Worm (Caenorhabditis elegans) whole organism, late embryonic: Measurements from ENCODE around the gene mboa-7.

Source experiments
- C08G9.2 ChIP-seq: sonication (generic microtip); optimal IDR thresholded peaks from 2 replicates; lab custom pipeline; 2016; ENCODE audit warnings: mild to moderate bottlenecking, missing genetic modification characterization, moderate library complexity, missing compliant biosample characterization
- T23F11.4 ChIP-seq: fragments of 200-800 bp; sonication (Bioruptor generic); optimal IDR thresholded peaks from 2 replicates; lab custom pipeline; 2018; ENCODE audit warnings: mild to moderate bottlenecking, missing genetic modification characterization, missing compliant biosample characterization
- ama-1 ChIP-seq: fragments of 150-350 bp; optimal IDR thresholded peaks from 2 replicates; lab custom pipeline; 2014
- ceh-19 ChIP-seq: fragments of 200-800 bp; sonication (Bioruptor generic); optimal IDR thresholded peaks from 2 replicates; lab custom pipeline; 2018; ENCODE audit warnings: mild to moderate bottlenecking, missing genetic modification characterization, missing compliant biosample characterization
- ceh-2 ChIP-seq: sonication (generic microtip); optimal IDR thresholded peaks from 2 replicates; lab custom pipeline; 2016; ENCODE audit warnings: missing genotype, missing genetic modification characterization, missing compliant biosample characterization
- ceh-22 ChIP-seq: sonication (generic microtip); optimal IDR thresholded peaks from 2 replicates; lab custom pipeline; 2017; ENCODE audit warnings: missing biosample characterization, missing genetic modification characterization
- ceh-34 ChIP-seq: sonication (generic microtip); optimal IDR thresholded peaks from 2 replicates; lab custom pipeline; 2016; ENCODE audit warnings: mild to moderate bottlenecking, missing genetic modification characterization, missing compliant biosample characterization
- ceh-45 ChIP-seq: fragments of 200-800 bp; sonication (Bioruptor generic); IDR thresholded peaks from 2 replicates; pipeline ENCODE4 v1.3.6; 2022; ENCODE audit warnings: missing genetic modification reagents, missing genetic modification characterization, missing compliant biosample characterization
- ceh-48 ChIP-seq: sonication (generic microtip); optimal IDR thresholded peaks from 2 replicates; lab custom pipeline; 2016; ENCODE audit warnings: missing genetic modification characterization, inconsistent platforms, missing compliant biosample characterization
- ceh-6 ChIP-seq: fragments of 200-800 bp; sonication (Bioruptor generic); optimal IDR thresholded peaks from 2 replicates; lab custom pipeline; 2018; ENCODE audit warnings: mild to moderate bottlenecking, missing genetic modification characterization, missing compliant biosample characterization
- ceh-9 ChIP-seq: sonication (generic microtip); optimal IDR thresholded peaks from 2 replicates; lab custom pipeline; 2016; ENCODE audit warnings: mild to moderate bottlenecking, missing genetic modification characterization, inconsistent platforms, missing compliant biosample characterization
- che-1 ChIP-seq: sonication (generic microtip); optimal IDR thresholded peaks from 2 replicates; lab custom pipeline; 2016; ENCODE audit warnings: mild to moderate bottlenecking, missing genetic modification characterization, missing compliant biosample characterization
- elt-2 ChIP-seq: sonication (generic microtip); optimal IDR thresholded peaks from 2 replicates; lab custom pipeline; 2016; ENCODE audit warnings: missing genetic modification reagents, missing genetic modification characterization, missing compliant biosample characterization
- fax-1 ChIP-seq: sonication (generic microtip); optimal IDR thresholded peaks from 2 replicates; lab custom pipeline; 2016; ENCODE audit warnings: missing genotype, missing genetic modification characterization, missing compliant biosample characterization
- fkh-10 ChIP-seq: fragments of 150-350 bp; optimal IDR thresholded peaks from 2 replicates; lab custom pipeline; 2014; ENCODE audit warnings: missing biosample characterization, missing genetic modification reagents, missing genetic modification characterization
- gmeb-2 ChIP-seq: sonication (generic microtip); optimal IDR thresholded peaks from 2 replicates; lab custom pipeline; 2016; ENCODE audit warnings: missing genetic modification characterization, inconsistent platforms, missing compliant biosample characterization
- hlh-13 ChIP-seq: fragments of 200-800 bp; sonication (Bioruptor generic); optimal IDR thresholded peaks from 2 replicates; lab custom pipeline; 2018; ENCODE audit warnings: mild to moderate bottlenecking, missing genetic modification characterization, missing compliant biosample characterization
- hlh-8 ChIP-seq: sonication (generic microtip); optimal IDR thresholded peaks from 2 replicates; lab custom pipeline; 2016; ENCODE audit warnings: missing genotype, missing genetic modification characterization, missing compliant biosample characterization
- lim-6 ChIP-seq: sonication (generic microtip); optimal IDR thresholded peaks from 2 replicates; lab custom pipeline; 2016; ENCODE audit warnings: missing genetic modification characterization, missing compliant biosample characterization
- madf-2 ChIP-seq: sonication (generic microtip); optimal IDR thresholded peaks from 2 replicates; lab custom pipeline; 2017; ENCODE audit warnings: missing genetic modification characterization, missing compliant biosample characterization
- pag-3 ChIP-seq: sonication (generic microtip); optimal IDR thresholded peaks from 2 replicates; lab custom pipeline; 2016; ENCODE audit warnings: missing compliant biosample characterization, missing genetic modification characterization, borderline replicate concordance
- pat-9 ChIP-seq: fragments of 200-800 bp; sonication (Bioruptor generic); optimal IDR thresholded peaks from 2 replicates; lab custom pipeline; 2018; ENCODE audit warnings: mild to moderate bottlenecking, missing genetic modification characterization, moderate library complexity, missing compliant biosample characterization
- pqm-1 ChIP-seq: sonication (generic microtip); optimal IDR thresholded peaks from 2 replicates; lab custom pipeline; 2016; ENCODE audit warnings: missing genetic modification characterization, missing compliant biosample characterization
- sdc-2 ChIP-seq: sonication (generic microtip); optimal IDR thresholded peaks from 2 replicates; lab custom pipeline; 2016; ENCODE audit warnings: missing genotype, missing genetic modification characterization, missing compliant biosample characterization
- sox-2 ChIP-seq: fragments of 200-800 bp; sonication (Bioruptor generic); IDR thresholded peaks from 2 replicates; pipeline ENCODE4 v1.3.6; 2022; ENCODE audit warnings: missing genetic modification reagents, missing genetic modification characterization, missing compliant biosample characterization
- syd-9 ChIP-seq: sonication (generic microtip); optimal IDR thresholded peaks from 2 replicates; lab custom pipeline; 2016; ENCODE audit warnings: mild to moderate bottlenecking, missing genetic modification characterization, moderate library complexity, missing compliant biosample characterization
- tbx-2 ChIP-seq: sonication (generic microtip); optimal IDR thresholded peaks from 2 replicates; lab custom pipeline; 2016; ENCODE audit warnings: missing genetic modification characterization, missing compliant biosample characterization
- unc-55 ChIP-seq: sonication (generic microtip); optimal IDR thresholded peaks from 2 replicates; lab custom pipeline; 2017; ENCODE audit warnings: missing biosample characterization, missing genetic modification reagents, missing genetic modification characterization
- ztf-16 ChIP-seq: sonication (generic microtip); optimal IDR thresholded peaks from 2 replicates; lab custom pipeline; 2017; ENCODE audit warnings: missing genetic modification characterization, missing compliant biosample characterization

The mboa-7 gene

DNA sequence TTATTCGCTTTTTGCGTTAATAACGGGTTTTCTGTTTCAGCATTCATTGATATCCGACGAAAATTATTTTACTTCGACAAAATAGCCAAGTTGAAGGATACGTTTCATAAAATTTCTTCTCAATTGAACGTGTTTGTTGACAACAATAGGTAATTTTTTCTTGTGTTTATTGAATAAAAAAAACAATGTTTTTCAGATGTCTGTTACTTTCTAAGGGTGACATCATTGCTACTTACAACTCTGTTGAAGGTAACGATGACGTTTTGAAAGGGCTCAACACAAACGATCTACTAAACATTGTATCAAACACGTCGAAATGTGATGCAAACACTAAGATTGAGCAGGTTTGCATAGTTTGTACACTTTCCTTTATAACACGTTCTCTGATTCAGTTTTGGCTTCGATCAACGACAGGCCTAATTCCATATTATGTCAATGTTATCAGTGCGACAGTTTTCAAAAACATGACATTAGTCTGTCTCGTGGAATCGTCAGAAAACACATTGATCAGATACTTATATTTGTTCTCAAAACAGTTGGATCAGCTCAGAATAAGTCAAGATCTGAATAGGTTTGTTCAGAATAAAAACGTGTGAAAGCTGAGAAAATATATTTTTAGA, 10.4 kb upstream of the mboa-7 start:
- TF ChIP-seq syd-9 (tag; lab: Kevin White, UChicago), result no peak

DNA sequence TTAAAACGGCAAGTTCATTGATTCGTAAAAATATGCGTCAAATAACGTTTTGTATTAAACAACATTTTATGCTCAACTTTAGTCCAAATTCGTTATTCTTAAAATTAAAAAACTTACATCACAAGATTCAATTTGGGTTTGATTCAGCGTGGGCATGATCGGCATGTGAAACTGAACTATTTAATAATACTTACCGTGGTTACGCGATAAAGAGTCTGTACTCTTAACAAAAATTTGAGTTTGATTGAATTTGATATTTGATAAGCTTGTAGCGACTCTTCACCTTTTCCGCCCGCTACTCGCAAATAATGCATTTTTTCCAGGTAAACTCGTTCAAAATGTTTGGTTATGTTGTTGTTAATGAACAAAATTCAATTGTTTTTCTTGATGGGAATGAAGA, 9.1 kb upstream of the mboa-7 start, which contains the start of gene glo-3:
glo-3 (plus strand) TSS at position 253 of the 400 bp plus-strand sequence.
- TF ChIP-seq fkh-10 (GFP tag; lab: Kevin White, UChicago) (no peak), ceh-34 (tag; lab: Kevin White, UChicago) (no peak), madf-2 (tag; lab: Kevin White, UChicago) (no peak), ceh-6 (no peak), fax-1 (no peak), che-1 (tag; lab: Kevin White, UChicago) (no peak), ztf-16 (tag; lab: Kevin White, UChicago) (no peak), ceh-19 (GFP tag; lab: Kevin White, UChicago) (no peak), pag-3 (tag; lab: Kevin White, UChicago) (no peak), ceh-2 (no peak), hlh-13 (GFP tag; lab: Kevin White, UChicago) (no peak), tbx-2 (tag; lab: Kevin White, UChicago) (no peak), pat-9 (no peak), unc-55 (GFP tag; lab: Kevin White, UChicago) (no peak)

- TF ChIP-seq elt-2 (tag; lab: Kevin White, UChicago) (peak; percentile 60), ceh-45 (GFP tag; lab: Robert Waterston, UW) (no peak)
These were observed 7.9 kb upstream of the mboa-7 start for ce11 chrX:10532180-10532833.

ce11 chrX:10528993-10529392, 4.6 kb upstream of the mboa-7 start, which contains the start of the genes F14F3.5 and slcf-1:
Gene F14F3.5 (minus strand): TSS chrX:10529226.
Gene slcf-1 (plus strand): TSS chrX:10529294.
- TF ChIP-seq hlh-8 (no peak), ceh-45 (GFP tag; lab: Robert Waterston, UW) (no peak), ceh-48 (tag; lab: Kevin White, UChicago) (no peak), elt-2 (tag; lab: Kevin White, UChicago) (peak; percentile 42), sox-2 (GFP tag; lab: Robert Waterston, UW) (no peak)

DNA sequence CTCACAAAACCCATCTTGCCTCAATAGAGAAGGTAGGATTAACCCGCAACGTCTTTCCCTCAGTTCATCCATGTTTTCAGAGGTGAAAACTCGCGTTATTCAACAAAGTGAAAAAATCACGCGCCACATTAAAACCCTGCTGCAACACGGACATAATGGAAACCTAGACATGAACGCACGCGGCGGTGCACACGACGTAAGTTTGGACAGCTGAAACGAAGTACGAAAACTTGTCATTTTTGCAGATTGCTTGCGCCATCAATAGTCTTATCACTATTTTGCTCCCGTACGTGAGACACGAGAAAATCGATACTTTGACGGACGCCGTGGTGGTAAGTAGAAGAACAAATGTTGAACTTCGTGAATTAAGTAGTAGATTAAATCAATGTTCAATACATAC, 3.0 kb upstream of the mboa-7 start:
- TF ChIP-seq sdc-2 (tag; lab: Kevin White, UChicago) (no peak), ceh-45 (GFP tag; lab: Robert Waterston, UW) (no peak), ceh-22 (tag; lab: Kevin White, UChicago) (no peak), ceh-9 (tag; lab: Kevin White, UChicago) (no peak)

ce11 chrX:10521313-10521712, 3.1 kb downstream of the mboa-7 start, which contains the start of gene F14F3.4:
Gene F14F3.4 (minus strand): TSS chrX:10521413.
- no peak for TF ChIP-seq elt-2 (tag; lab: Kevin White, UChicago)
- no peak for TF ChIP-seq gmeb-2 (tag; lab: Kevin White, UChicago)
- no peak for TF ChIP-seq syd-9 (tag; lab: Kevin White, UChicago)
- TF ChIP-seq, all 69 proteins: peak for 0

DNA sequence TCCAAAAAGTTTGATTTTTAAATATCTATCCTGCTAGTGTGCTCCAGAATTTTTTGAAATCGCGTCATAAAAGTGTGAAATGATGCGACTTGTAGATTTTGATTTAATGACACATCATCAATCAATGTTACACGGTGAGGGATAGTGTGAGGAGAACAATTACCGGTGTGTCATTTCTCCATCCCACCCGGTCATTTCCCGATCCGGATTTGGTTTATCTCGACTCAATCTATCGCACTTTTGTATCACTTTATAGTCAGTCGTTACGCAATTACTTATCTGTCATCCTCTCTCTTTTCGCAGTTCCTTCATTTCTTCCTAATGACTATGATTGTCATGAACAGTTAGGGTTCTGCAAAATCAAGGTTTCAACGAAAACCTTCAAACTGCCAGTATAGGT, 4.2 kb downstream of the mboa-7 start:
- no peak for TF ChIP-seq lim-6 (tag; lab: Kevin White, UChicago)
- no peak for TF ChIP-seq C08G9.2 (tag; lab: Kevin White, UChicago)
- no peak for TF ChIP-seq pqm-1 (tag; lab: Kevin White, UChicago)
- no peak for TF ChIP-seq tbx-2 (tag; lab: Kevin White, UChicago)
- TF ChIP-seq T23F11.4 (GFP tag; lab: Kevin White, UChicago), result no peak
- no peak for TF ChIP-seq ama-1 (lab: Kevin White, UChicago)
- TF ChIP-seq ceh-34 (tag; lab: Kevin White, UChicago), result no peak
- no peak for TF ChIP-seq ceh-6
